Fruit fly (Drosophila melanogaster) S2 (cell line): ENCODE results near the gene vig.
A peak's percentile ranks its signal among the peaks of the same experiment; 100 is the strongest.

Experiments
- CG8478 ChIP-seq: fragments of >200 bp; optimal IDR thresholded peaks from 2 replicates; lab custom pipeline; 2018
- CTCF ChIP-seq, 2 experiments: fragments of >200 bp; optimal IDR thresholded peaks; 2 replicates each; lab custom pipeline; 2018

Gene vig

dm6 chr2L:15057225-15058117 lies 12.6 kb downstream of the vig start, which contains the start of gene ck:
Gene ck (minus strand): TSS chr2L:15057862.
- peak; percentile 14 to 24 for TF ChIP-seq CTCF (optimal IDR thresholded peaks at IDR 0.05; lab: Kevin White, UChicago)
- TF ChIP-seq CG8478 (lab: Kevin White, UChicago) = no peak

DNA sequence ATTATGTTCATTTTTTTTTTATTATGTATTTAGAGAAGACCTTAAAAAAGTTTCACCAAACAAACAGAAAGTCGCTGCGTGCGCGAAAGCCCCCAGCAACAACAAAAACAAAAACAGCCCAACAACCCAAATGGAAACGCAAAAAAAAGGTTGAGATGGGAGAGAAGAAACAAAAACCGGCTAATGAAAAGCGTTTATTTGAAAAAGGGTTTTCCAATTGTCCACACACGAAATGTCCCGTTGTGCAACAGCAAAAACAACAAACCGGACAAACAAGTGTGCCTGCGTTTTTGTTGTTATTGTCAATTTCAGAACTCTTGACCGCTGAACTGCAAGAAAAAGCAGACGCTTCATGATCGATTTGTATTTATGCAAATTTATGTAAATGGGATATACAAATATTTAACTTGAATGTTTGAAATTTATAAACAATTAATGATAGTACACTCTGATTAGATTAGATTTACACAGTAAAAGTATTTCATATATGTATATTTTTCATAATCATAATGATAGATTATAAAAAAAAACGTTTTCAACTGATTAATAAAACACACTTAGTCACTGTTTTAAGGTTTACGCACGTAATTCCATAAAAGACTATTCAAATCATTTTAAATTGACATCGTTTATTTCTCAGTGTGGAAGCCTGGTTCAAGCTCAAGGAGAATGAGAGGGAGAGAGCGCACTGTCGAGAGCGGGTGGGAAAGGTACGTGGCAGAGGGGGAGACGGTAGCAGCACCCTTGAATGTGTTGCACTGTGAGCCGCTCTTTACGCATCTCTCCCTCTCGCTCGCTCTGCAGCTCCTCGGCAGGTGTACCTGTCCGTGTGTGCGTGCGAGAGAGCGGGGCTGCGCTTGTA lies 13.5 kb downstream of the vig start:
- TF ChIP-seq CG8478 (lab: Kevin White, UChicago) (no peak), CTCF (optimal IDR thresholded peaks at IDR 0.05; lab: Kevin White, UChicago) (no peak)

DNA sequence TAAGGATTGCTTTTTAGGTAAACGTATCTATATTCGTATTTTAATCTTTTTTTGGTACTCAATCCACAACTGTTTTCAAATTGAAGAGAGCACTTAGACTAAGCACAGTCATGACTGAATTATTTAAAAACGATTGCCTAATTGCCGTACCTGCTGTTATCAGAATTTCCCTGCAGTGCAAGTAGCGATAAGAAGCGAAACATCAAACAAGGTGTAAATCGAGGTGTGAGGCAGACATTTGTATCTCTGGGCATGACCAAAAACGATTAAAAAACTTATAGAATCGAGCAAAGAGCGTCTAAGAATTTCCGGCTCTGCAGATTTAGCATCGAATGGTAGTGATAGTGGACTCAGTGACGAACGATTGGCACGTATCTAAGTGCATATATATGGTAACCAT lies 15.0 kb downstream of the vig start:
- no peak for TF ChIP-seq CG8478 (lab: Kevin White, UChicago)
- TF ChIP-seq CTCF (optimal IDR thresholded peaks at IDR 0.05; lab: Kevin White, UChicago) = no peak

dm6 chr2L:15052805-15053388 lies 17.2 kb downstream of the vig start:
- no peak for TF ChIP-seq CG8478 (lab: Kevin White, UChicago)
- TF ChIP-seq CTCF (optimal IDR thresholded peaks at IDR 0.05; lab: Kevin White, UChicago) = no peak

DNA sequence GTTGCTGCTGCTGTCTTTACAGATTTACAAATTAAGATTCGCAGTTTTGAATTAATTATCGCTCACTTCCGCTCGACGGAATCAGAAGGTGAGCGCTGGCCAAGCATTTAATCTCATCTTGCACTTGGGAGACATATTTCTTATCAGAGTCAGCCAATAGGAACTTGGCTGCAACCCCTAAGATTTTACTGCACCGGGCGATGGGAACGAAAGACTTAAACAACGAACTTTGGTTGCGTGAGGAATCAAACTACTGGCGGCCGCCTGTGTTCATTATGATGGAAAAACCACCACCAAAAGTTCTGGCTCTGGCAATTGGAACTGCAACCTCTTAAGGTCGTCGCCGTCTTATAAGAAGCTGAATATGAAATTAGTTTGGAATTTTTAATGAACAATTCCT lies 26.4 kb downstream of the vig start:
- TF ChIP-seq CTCF (optimal IDR thresholded peaks at IDR 0.05; lab: Kevin White, UChicago) (no peak), CG8478 (lab: Kevin White, UChicago) (no peak)

dm6 chr2L:15039309-15039772 lies 30.8 kb downstream of the vig start:
- TF ChIP-seq CG8478 (lab: Kevin White, UChicago) = no peak
- peak in 1 of 2 experiments; percentile 18 for TF ChIP-seq CTCF (optimal IDR thresholded peaks at IDR 0.05; lab: Kevin White, UChicago)

DNA sequence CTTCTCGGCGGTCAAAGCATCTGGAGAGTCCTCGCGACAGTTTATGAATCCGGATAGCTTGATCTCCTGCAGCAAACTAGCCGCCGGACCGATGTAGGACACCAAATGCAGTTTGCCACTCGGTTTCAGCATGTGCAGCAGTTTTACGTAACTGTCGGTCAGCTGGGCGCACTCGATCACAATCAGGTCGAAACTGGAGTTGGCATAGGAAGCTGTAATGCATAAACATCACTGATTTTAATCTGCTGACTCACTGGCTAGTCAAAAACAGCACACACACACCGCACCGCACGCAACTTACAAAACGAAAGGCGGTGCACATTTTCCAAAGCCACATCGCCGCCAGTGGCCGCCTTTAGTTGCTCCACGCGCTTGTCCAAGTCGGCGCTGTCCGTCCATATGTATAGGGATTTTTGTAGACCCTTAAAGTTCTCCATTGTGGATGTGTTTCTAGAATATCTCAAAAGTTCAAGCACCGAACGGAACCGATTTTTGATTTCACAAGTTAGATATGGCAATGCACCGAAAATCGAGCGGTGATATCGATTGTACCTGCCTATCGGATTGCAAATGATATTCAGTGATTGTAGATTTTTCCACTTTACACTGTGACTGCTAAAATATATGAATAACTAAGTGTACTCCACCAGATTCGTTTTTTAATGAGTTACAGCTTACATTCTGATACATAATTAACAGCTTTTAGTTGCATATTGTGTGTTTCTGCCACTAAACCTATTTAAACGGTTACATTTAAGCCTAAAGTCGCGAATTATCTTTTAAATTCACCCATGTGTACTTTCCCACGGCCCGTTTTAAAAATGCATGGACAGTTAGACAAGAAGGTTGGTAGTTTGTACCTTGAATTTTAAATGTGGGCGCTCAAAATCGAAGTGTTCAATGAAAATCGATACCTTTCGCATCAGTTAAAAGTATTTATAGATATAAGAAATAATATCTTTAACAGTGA lies 31.5 kb downstream of the vig start, which contains the start of gene CIAPIN1:
Gene CIAPIN1 (minus strand): TSS at position 523 of the 970 bp plus-strand sequence.
- no peak for TF ChIP-seq CTCF (optimal IDR thresholded peaks at IDR 0.05; lab: Kevin White, UChicago)
- TF ChIP-seq CG8478 (lab: Kevin White, UChicago) = no peak

dm6 chr2L:15035366-15035765 lies 34.8 kb downstream of the vig start, which contains the start of gene yellow-c:
Gene yellow-c (plus strand): TSS chr2L:15035394.
- no peak for TF ChIP-seq CTCF (optimal IDR thresholded peaks at IDR 0.05; lab: Kevin White, UChicago)
- TF ChIP-seq CG8478 (lab: Kevin White, UChicago) = no peak

DNA sequence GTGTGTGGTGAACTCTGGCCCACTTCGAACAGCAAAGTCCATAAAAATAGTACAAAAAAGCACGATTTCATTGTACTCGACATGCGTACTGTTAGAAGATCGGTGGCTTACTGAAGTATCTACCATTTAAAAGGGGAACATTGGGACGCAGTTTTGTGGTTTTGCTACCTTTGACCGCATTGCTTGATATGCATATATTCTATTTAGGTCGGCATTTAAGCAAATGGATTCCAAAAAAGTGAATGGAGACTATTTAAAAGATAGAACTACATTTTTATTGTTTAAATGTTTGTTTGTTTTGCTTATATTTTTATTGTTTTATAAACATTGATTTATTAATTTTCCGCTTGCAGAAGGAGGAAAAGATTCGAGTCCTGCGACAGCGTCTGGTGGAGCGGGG lies 38.5 kb downstream of the vig start, which contains the start of gene CG31832:
Gene CG31832 (minus strand): TSS at position 101 of the 400 bp plus-strand sequence.
- TF ChIP-seq CG8478 (lab: Kevin White, UChicago) = no peak
- TF ChIP-seq CTCF (optimal IDR thresholded peaks at IDR 0.05; lab: Kevin White, UChicago) = no peak

DNA sequence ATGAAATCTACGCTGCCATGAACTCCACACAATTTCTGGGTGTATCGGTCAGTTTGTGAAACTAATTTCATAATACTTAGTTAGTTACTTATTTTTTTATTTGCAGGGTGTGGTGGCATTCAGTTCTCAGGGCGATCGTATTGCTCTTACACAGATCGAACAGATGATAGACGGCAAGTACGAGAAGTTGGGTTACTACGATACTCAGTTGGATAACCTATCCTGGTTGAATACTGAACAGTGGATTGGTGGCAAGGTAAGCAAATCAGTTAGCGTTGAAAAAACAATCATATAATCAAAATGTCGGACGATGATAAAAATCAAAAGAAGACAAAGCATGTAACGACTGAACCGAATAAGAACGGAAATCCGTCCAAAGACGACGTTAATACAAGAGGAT lies 43.5 kb downstream of the vig start, which contains the start of gene CG33310:
Gene CG33310 (plus strand): TSS at position 301 of the 400 bp plus-strand sequence.
- no peak for TF ChIP-seq CG8478 (lab: Kevin White, UChicago)
- TF ChIP-seq CTCF (optimal IDR thresholded peaks at IDR 0.05; lab: Kevin White, UChicago) = no peak

DNA sequence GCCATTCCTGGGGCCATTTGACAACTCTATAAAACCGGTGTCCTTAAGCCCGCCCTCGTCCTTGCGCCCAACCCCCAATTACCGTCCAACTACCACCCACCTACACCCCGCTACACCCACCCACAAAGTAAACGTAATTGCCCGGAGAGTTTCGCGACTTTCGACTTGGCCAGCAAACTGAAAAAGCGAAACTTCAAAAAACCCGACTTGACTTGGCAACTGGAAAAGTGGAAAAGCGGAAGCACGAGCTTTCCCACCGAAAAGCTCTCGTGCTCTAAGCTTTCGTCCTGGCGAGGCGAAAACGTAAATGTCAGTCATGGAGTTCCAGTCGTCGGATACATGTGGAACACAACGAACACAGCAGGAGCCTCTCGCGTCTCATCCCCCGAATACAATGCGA lies 54.1 kb downstream of the vig start, which contains the start of gene GABA-B-R1:
Gene GABA-B-R1 (plus strand): TSS at position 301 of the 400 bp plus-strand sequence.
- no peak for TF ChIP-seq CG8478 (lab: Kevin White, UChicago)
- TF ChIP-seq CTCF (optimal IDR thresholded peaks at IDR 0.05; lab: Kevin White, UChicago) = no peak

- TF ChIP-seq CG8478 (lab: Kevin White, UChicago) (no peak), CTCF (optimal IDR thresholded peaks at IDR 0.05; lab: Kevin White, UChicago) (no peak)
Measured at dm6 chr2L:15013523-15013922, 56.6 kb downstream of the vig start.
